Worm (Caenorhabditis elegans) whole organism, L4 larva: ENCODE measurements around the gene R12C12.7.
A peak's percentile ranks its signal among the peaks of the same experiment; 100 is the strongest.

ENCODE experiments used
- F37D6.2 ChIP-seq: sonication (generic microtip); optimal IDR thresholded peaks from 2 replicates; lab custom pipeline; 2016; ENCODE audit warnings: mild to moderate bottlenecking, missing genetic modification characterization, missing compliant biosample characterization
- T20F7.1 ChIP-seq: fragments of 200-800 bp; sonication (Bioruptor generic); optimal IDR thresholded peaks from 2 replicates; lab custom pipeline; 2018; ENCODE audit warnings: mild to moderate bottlenecking, missing genetic modification characterization, missing compliant biosample characterization
- T26A8.4 ChIP-seq: fragments of 200-800 bp; sonication (Bioruptor generic); IDR thresholded peaks from 2 replicates; pipeline ENCODE4 v1.3.6; 2022; ENCODE audit warnings: missing genetic modification characterization, missing compliant biosample characterization
- ZK337.2 ChIP-seq: fragments of 200-800 bp; sonication (Bioruptor generic); IDR thresholded peaks from 2 replicates; pipeline ENCODE4 v1.3.6; 2022; ENCODE audit warnings: missing genetic modification reagents, missing genetic modification characterization, missing compliant biosample characterization
- aha-1 ChIP-seq: fragments of 150-350 bp; peaks from one replicate; lab custom pipeline; 2014; ENCODE audit warnings: missing biosample characterization, missing genetic modification characterization
- aly-2 ChIP-seq: sonication (generic microtip); optimal IDR thresholded peaks from 2 replicates; lab custom pipeline; 2018; ENCODE audit warnings: missing biosample characterization, missing genetic modification characterization
- arid-1 ChIP-seq: fragments of 200-800 bp; sonication (Bioruptor generic); conservative IDR thresholded peaks from 2 replicates; pipeline ENCODE4 v1.3.6; 2022; ENCODE audit warnings: missing genetic modification reagents, missing genetic modification characterization, missing compliant biosample characterization
- ceh-20 ChIP-seq: fragments of 200-800 bp; sonication (Bioruptor generic); IDR thresholded peaks from 2 replicates; pipeline ENCODE4 v1.3.6; 2022; ENCODE audit warnings: missing genetic modification reagents, missing genetic modification characterization, missing compliant biosample characterization
- ces-1 ChIP-seq: fragments of 150-350 bp; sonication (generic microtip); optimal IDR thresholded peaks from 4 replicates; lab custom pipeline; 2014; ENCODE audit warnings: missing biosample characterization, missing genetic modification reagents, missing genetic modification characterization
- ctbp-1 ChIP-seq: fragments of 200-800 bp; sonication (Bioruptor generic); IDR thresholded peaks from 2 replicates; pipeline ENCODE4 v1.3.6; 2022; ENCODE audit warnings: missing genetic modification reagents, missing genetic modification characterization, missing compliant biosample characterization
- daf-16 ChIP-seq, 3 experiments: sonication (generic microtip); optimal IDR thresholded peaks; 2 replicates each; lab custom pipeline; 2016 to 2017; ENCODE audit warnings: missing genetic modification characterization in 3 of 3, missing genetic modification reagents in 3 of 3, mild to moderate bottlenecking in 2 of 3, missing compliant biosample characterization in 2 of 3, missing biosample characterization in 1 of 3, moderate library complexity in 1 of 3
- dmd-9 ChIP-seq: fragments of 200-800 bp; sonication (Bioruptor generic); IDR thresholded peaks from 2 replicates; pipeline ENCODE4 v1.3.6; 2022; ENCODE audit warnings: missing genetic modification reagents, missing genetic modification characterization, missing compliant biosample characterization
- gei-8 ChIP-seq: fragments of 200-800 bp; sonication (Bioruptor generic); optimal IDR thresholded peaks from 2 replicates; lab custom pipeline; 2018; ENCODE audit warnings: mild to moderate bottlenecking, missing genetic modification characterization, missing compliant biosample characterization
- hlh-11 ChIP-seq: fragments of 200-800 bp; sonication (Bioruptor generic); optimal IDR thresholded peaks from 2 replicates; lab custom pipeline; 2018; ENCODE audit warnings: mild to moderate bottlenecking, missing genetic modification characterization, missing compliant biosample characterization
- lin-1 ChIP-seq: fragments of 200-800 bp; sonication (Bioruptor generic); IDR thresholded peaks from 2 replicates; pipeline ENCODE4 v1.3.6; 2022; ENCODE audit warnings: missing genetic modification reagents, missing genetic modification characterization, missing compliant biosample characterization
- lin-15B ChIP-seq: fragments of 150-350 bp; sonication (generic microtip); optimal IDR thresholded peaks from 3 replicates; lab custom pipeline; 2014; ENCODE audit warnings: missing biosample characterization, missing genetic modification characterization
- lir-3 ChIP-seq: sonication (generic microtip); optimal IDR thresholded peaks from 2 replicates; lab custom pipeline; 2016; ENCODE audit warnings: mild to moderate bottlenecking, missing genetic modification characterization, missing compliant biosample characterization
- lsy-2 ChIP-seq, 2 experiments: fragments of 150-350 bp in 1 of 2; sonication (generic microtip) in 1 of 2; optimal IDR thresholded peaks; 2 replicates each; lab custom pipeline; 2014 to 2017; ENCODE audit warnings: missing biosample characterization in 2 of 2, missing genetic modification characterization in 2 of 2
- mdl-1 ChIP-seq, 2 experiments: fragments of 150-350 bp in 1 of 2; sonication (generic microtip) in 1 of 2; optimal IDR thresholded peaks; 2 replicates each; lab custom pipeline; 2014 to 2017; ENCODE audit warnings: missing biosample characterization in 2 of 2, missing genetic modification characterization in 2 of 2
- mxl-2 ChIP-seq: fragments of 200-800 bp; sonication (Bioruptor generic); conservative IDR thresholded peaks from 2 replicates; pipeline ENCODE4 v1.3.6; 2022; ENCODE audit warnings: missing genetic modification reagents, missing genetic modification characterization, missing compliant biosample characterization
- nhr-10 ChIP-seq: fragments of 150-350 bp; optimal IDR thresholded peaks from 2 replicates; lab custom pipeline; 2014; ENCODE audit warnings: missing biosample characterization, missing genetic modification characterization
- nhr-111 ChIP-seq: fragments of 200-800 bp; sonication (Bioruptor generic); optimal IDR thresholded peaks from 2 replicates; lab custom pipeline; 2018; ENCODE audit warnings: mild to moderate bottlenecking, missing genetic modification characterization, missing compliant biosample characterization
- nhr-237 ChIP-seq: sonication (generic microtip); optimal IDR thresholded peaks from 2 replicates; lab custom pipeline; 2017; ENCODE audit warnings: missing biosample characterization, missing genetic modification characterization
- nhr-48 ChIP-seq: sonication (generic microtip); optimal IDR thresholded peaks from 2 replicates; lab custom pipeline; 2016; ENCODE audit warnings: mild to moderate bottlenecking, missing genetic modification characterization, missing compliant biosample characterization
- nhr-6 ChIP-seq: fragments of 150-350 bp; optimal IDR thresholded peaks from 2 replicates; lab custom pipeline; 2014; ENCODE audit warnings: missing biosample characterization, missing genetic modification characterization
- nhr-76 ChIP-seq: fragments of 150-350 bp; optimal IDR thresholded peaks from 2 replicates; lab custom pipeline; 2014; ENCODE audit warnings: missing biosample characterization, missing genetic modification characterization
- nhr-77 ChIP-seq: fragments of 150-350 bp; optimal IDR thresholded peaks from 2 replicates; lab custom pipeline; 2014; ENCODE audit warnings: missing biosample characterization, missing genetic modification characterization
- php-3 ChIP-seq: fragments of 200-800 bp; sonication (Bioruptor generic); IDR thresholded peaks from 2 replicates; pipeline ENCODE4 v1.3.6; 2022; ENCODE audit warnings: missing genetic modification reagents, missing genetic modification characterization, missing compliant biosample characterization
- sdz-12 ChIP-seq: fragments of 200-800 bp; sonication (Bioruptor generic); optimal IDR thresholded peaks from 2 replicates; lab custom pipeline; 2018; ENCODE audit warnings: mild to moderate bottlenecking, missing genetic modification characterization, missing compliant biosample characterization
- skn-1 ChIP-seq: fragments of 150-350 bp; optimal IDR thresholded peaks from 2 replicates; lab custom pipeline; 2014; ENCODE audit warnings: missing biosample characterization, missing genetic modification characterization
- snpc-1.2 ChIP-seq: fragments of 200-800 bp; sonication (Bioruptor generic); IDR thresholded peaks from 2 replicates; pipeline ENCODE4 v1.3.6; 2022; ENCODE audit warnings: missing genetic modification reagents, missing genetic modification characterization, missing compliant biosample characterization
- unc-39 ChIP-seq: sonication (generic microtip); optimal IDR thresholded peaks from 2 replicates; lab custom pipeline; 2017; ENCODE audit warnings: missing biosample characterization, missing genetic modification characterization
- unc-62 ChIP-seq, 3 experiments: fragments of 150-350 bp in 1 of 3; sonication (generic microtip); optimal IDR thresholded peaks in 2 of 3; peaks in 1 of 3; 1 replicate in 1 of 3; 2 replicates in 2 of 3; lab custom pipeline; 2014 to 2017; ENCODE audit warnings: missing biosample characterization in 3 of 3, missing genetic modification characterization in 3 of 3, missing genetic modification reagents in 3 of 3, missing genotype in 1 of 3
- zip-2 ChIP-seq: fragments of 150-350 bp; optimal IDR thresholded peaks from 2 replicates; lab custom pipeline; 2014; ENCODE audit warnings: missing biosample characterization, missing genetic modification characterization

Gene R12C12.7

ce11 chrII:6097441-6097840 is 41.7 kb upstream of the R12C12.7 start, which contains the start of the genes tpp-2 and rbbp-5 (continued):
- no peak for TF ChIP-seq zip-2 (tag; lab: Kevin White, UChicago)
- peak; percentile 56; the same call in 1 of the 2 replicates for TF ChIP-seq dmd-9
- TF ChIP-seq sdz-12 (GFP tag; lab: Kevin White, UChicago): no peak
- no peak for TF ChIP-seq mxl-2
- peak; percentile 89 for TF ChIP-seq aha-1
- no peak for TF ChIP-seq unc-62 (GFP tag; optimal IDR thresholded peaks at IDR 0.05 in 1 of 2; lab: Kevin White, UChicago)
- no peak for TF ChIP-seq unc-62 (tag; optimal IDR thresholded peaks at IDR 0.05; lab: Kevin White, UChicago)
- no peak for TF ChIP-seq T26A8.4 (GFP tag; lab: Robert Waterston, UW)
- TF ChIP-seq unc-39 (tag; lab: Kevin White, UChicago): no peak
- TF ChIP-seq daf-16 (GFP tag; optimal IDR thresholded peaks at IDR 0.05; lab: Kevin White, UChicago): peak in 1 of 2 experiments; percentile 61
- TF ChIP-seq daf-16 (tag; optimal IDR thresholded peaks at IDR 0.05; lab: Kevin White, UChicago): peak; percentile 79
- TF ChIP-seq ZK337.2 (GFP tag; lab: Robert Waterston, UW): peak; percentile 84
- TF ChIP-seq ces-1: no peak
- no peak for TF ChIP-seq F37D6.2 (tag; lab: Kevin White, UChicago)
- TF ChIP-seq, all 104 proteins: peak for 13

ce11 chrII:6091380-6091779 is 35.6 kb upstream of the R12C12.7 start, which contains the start of the genes fbf-2 and nspg-3:
TSS of gene fbf-2 (minus strand) at chrII:6091480.
TSS of gene nspg-3 (plus strand) at chrII:6091767.
- TF ChIP-seq php-3 (GFP tag; lab: Robert Waterston, UW) (0 out of 2 replicates have a peak, but pooled peaks have one; percentile 15), lir-3 (no peak), gei-8 (GFP tag; lab: Kevin White, UChicago) (no peak), daf-16 (GFP tag; optimal IDR thresholded peaks at IDR 0.05; lab: Kevin White, UChicago) (no peak), daf-16 (tag; optimal IDR thresholded peaks at IDR 0.05; lab: Kevin White, UChicago) (peak; percentile 35)

ce11 chrII:6082620-6083019 is 26.8 kb upstream of the R12C12.7 start, which contains the start of gene F21H12.3:
TSS of gene F21H12.3 (plus strand) at chrII:6082920.
- no peak for TF ChIP-seq lin-1 (GFP tag; lab: Robert Waterston, UW)
- no peak for TF ChIP-seq lsy-2 (tag; optimal IDR thresholded peaks at IDR 0.05; lab: Kevin White, UChicago)
- TF ChIP-seq ctbp-1: no peak
- TF ChIP-seq mdl-1 (tag; optimal IDR thresholded peaks at IDR 0.05; lab: Kevin White, UChicago): no peak
- TF ChIP-seq nhr-111 (GFP tag; lab: Kevin White, UChicago): no peak
- no peak for TF ChIP-seq nhr-237 (tag; lab: Kevin White, UChicago)
- no peak for TF ChIP-seq snpc-1.2 (GFP tag; lab: Robert Waterston, UW)
- no peak for TF ChIP-seq nhr-77 (tag; lab: Kevin White, UChicago)
- TF ChIP-seq arid-1 (GFP tag; lab: Robert Waterston, UW): no peak
- no peak for TF ChIP-seq ceh-20 (GFP tag; lab: Robert Waterston, UW)
- TF ChIP-seq mxl-2: no peak

ce11 chrII:6080743-6081142 is 25.0 kb upstream of the R12C12.7 start, which contains the start of gene fbf-1:
TSS of gene fbf-1 (minus strand) at chrII:6080843.
- TF ChIP-seq ctbp-1 (no peak), nhr-6 (no peak), skn-1 (no peak), nhr-76 (no peak), aly-2 (no peak), lin-15B (tag; lab: Kevin White, UChicago) (no peak), mdl-1 (tag; optimal IDR thresholded peaks at IDR 0.05; lab: Kevin White, UChicago) (no peak), T20F7.1 (GFP tag; lab: Kevin White, UChicago) (no peak), nhr-48 (tag; lab: Kevin White, UChicago) (no peak), hlh-11 (tag; lab: Kevin White, UChicago) (no peak)

- peak in 1 of 2 experiments; percentile 20 for TF ChIP-seq unc-62 (GFP tag; optimal IDR thresholded peaks at IDR 0.05 in 1 of 2; lab: Kevin White, UChicago)
- no peak for TF ChIP-seq unc-62 (tag; optimal IDR thresholded peaks at IDR 0.05; lab: Kevin White, UChicago)
- TF ChIP-seq nhr-10: no peak
These were observed 21.8 kb upstream of the R12C12.7 start, which contains the start of gene H12I13.6 for ce11 chrII:6077604-6078003. TSS of gene H12I13.6 (plus strand) at chrII:6077904.
